Fruit fly (Drosophila melanogaster) S2 (cell line): ENCODE results near the gene CG43725.

Source experiments
- CG8478 ChIP-seq: fragments of >200 bp; optimal IDR thresholded peaks from 2 replicates; lab custom pipeline; 2018
- CTCF ChIP-seq, 2 experiments: fragments of >200 bp; optimal IDR thresholded peaks; 2 replicates each; lab custom pipeline; 2018

DNA sequence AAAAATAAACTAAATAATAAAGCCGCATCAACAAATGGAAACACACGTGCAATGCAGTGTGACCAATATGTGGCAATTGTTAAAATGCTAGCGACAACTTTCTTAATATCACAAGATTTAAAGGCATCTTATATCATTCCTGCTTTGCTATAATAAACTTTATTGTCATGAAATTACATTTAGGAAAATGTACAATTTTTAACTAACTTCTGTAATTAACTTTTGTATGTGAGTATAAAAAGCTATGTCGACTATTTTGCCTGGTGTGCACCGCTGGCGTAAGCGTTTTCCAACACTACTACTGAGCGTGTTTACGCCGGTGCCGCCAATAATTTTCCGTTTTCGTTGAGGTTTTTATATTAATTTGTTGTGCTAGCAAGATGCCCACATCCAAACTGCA is 48.2 kb downstream of the CG43725 start, which contains the start of the genes Csl4 and Nup160:
- TF ChIP-seq CTCF (optimal IDR thresholded peaks at IDR 0.05; lab: Kevin White, UChicago): no peak
- no peak for TF ChIP-seq CG8478 (lab: Kevin White, UChicago)
